Worm (Caenorhabditis elegans) whole organism, early embryonic: ENCODE results near the gene nos-2.

Experiments
- F13C5.2 ChIP-seq: sonication (generic microtip); optimal IDR thresholded peaks from 2 replicates; lab custom pipeline; 2017; ENCODE audit warnings: mild to moderate bottlenecking, missing genetic modification characterization, inconsistent platforms, missing compliant biosample characterization
- ama-1 ChIP-seq: fragments of 150-350 bp; optimal IDR thresholded peaks from 2 replicates; lab custom pipeline; 2014
- ets-7 ChIP-seq: sonication (generic microtip); optimal IDR thresholded peaks from 2 replicates; lab custom pipeline; 2016; ENCODE audit warnings: missing genotype, missing genetic modification characterization, missing compliant biosample characterization
- flt-1 ChIP-seq: fragments of 200-800 bp; sonication (Bioruptor generic); IDR thresholded peaks from 2 replicates; pipeline ENCODE4 v1.3.6; 2022; ENCODE audit warnings: missing genetic modification characterization, missing compliant biosample characterization
- scrt-1 ChIP-seq: fragments of 200-800 bp; sonication (Bioruptor generic); IDR thresholded peaks from 2 replicates; pipeline ENCODE4 v1.3.6; 2022; ENCODE audit warnings: missing genetic modification characterization, missing compliant biosample characterization

DNA sequence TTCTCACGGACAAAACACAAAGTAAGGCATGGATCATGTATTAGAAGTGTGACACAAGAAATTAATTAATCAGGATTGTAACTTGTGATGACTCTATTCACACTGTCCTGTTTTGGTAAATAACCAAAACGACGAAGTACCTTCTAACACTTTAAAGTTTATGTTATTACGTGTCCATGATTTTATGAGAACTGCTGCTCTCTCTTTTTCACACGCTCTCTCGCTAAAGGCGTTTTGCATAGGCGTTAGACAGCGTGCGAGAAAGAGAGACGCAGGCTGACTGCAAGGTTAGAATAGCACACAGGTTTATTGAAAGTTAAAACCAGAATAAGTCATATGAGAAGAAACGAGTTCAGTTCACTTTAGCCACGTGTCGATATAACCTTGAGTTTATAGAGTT is 24.7 kb downstream of the nos-2 start:
- no peak for TF ChIP-seq ama-1 (lab: Kevin White, UChicago)
- no peak for TF ChIP-seq scrt-1
- TF ChIP-seq ets-7 (tag; lab: Kevin White, UChicago) = no peak
- no peak for TF ChIP-seq F13C5.2
- no peak for TF ChIP-seq flt-1 (GFP tag; lab: Robert Waterston, UW)
